Fruit fly (Drosophila melanogaster): ENCODE results near the gene Whamy.

The Whamy gene

DNA sequence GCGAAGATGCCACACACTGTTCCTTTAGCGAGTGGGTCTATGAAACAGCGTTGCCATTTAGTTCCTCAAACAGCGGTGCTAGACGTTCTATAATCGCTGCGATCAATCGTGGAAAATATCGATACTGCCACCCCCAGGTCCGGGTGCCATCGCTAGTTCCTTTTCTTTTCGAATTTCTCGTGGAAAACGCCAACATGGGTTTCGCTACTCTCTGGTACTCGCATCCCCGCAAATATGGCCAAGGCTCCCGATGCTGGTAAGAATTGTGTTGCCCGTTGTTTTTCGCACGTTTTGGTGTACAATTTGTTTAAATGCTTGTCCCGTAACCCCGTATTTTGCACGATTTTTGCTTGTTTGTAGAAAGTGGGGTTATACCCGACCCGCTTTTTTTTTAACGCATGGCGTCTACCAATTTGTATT lies 3.7 kb upstream of the Whamy start, which contains the start of gene RpS29 (continued):
- TF ChIP-seq Antp (GFP tag; optimal IDR thresholded peaks at IDR 0.05) (peak; percentile 91), ranshi (GFP tag; IDR thresholded peaks at IDR 0.05) (peak; percentile 68), ara (GFP tag; IDR thresholded peaks at IDR 0.05) (peak; percentile 60; the same call in 1 of the 2 replicates), CG2120 (GFP tag; optimal IDR thresholded peaks at IDR 0.05) (peak; percentile 90), CG34224 (GFP tag; IDR thresholded peaks at IDR 0.05; ENCODE audit: partially characterized antibody) (peak; percentile 93), CG10979 (tag; optimal IDR thresholded peaks at IDR 0.05) (peak; percentile 36), CG9727 (GFP tag; optimal IDR thresholded peaks at IDR 0.05) (peak; percentile 70), otp (GFP tag; IDR thresholded peaks at IDR 0.05) (peak; percentile 66; the same call in 2 of the 3 replicates), CG7987 (GFP tag; optimal IDR thresholded peaks at IDR 0.05) (peak; percentile 90), Vsx1 (GFP tag; optimal IDR thresholded peaks at IDR 0.05) (peak; percentile 72), sisA (GFP tag; IDR thresholded peaks at IDR 0.05) (peak; percentile 74), amos (GFP tag; IDR thresholded peaks at IDR 0.05; ENCODE audit: partially characterized antibody) (peak; percentile 99), CG11504 (tag; optimal IDR thresholded peaks at IDR 0.05) (peak; percentile 67), pros (GFP tag; optimal IDR thresholded peaks at IDR 0.05) (no peak), sima (GFP tag; optimal IDR thresholded peaks at IDR 0.05) (peak; percentile 44), dysf (GFP tag; IDR thresholded peaks at IDR 0.05) (peak; percentile 80), Atf6 (GFP tag; IDR thresholded peaks at IDR 0.05) (peak; percentile 72), B-H1 (GFP tag; IDR thresholded peaks at IDR 0.05) (peak; percentile 48; the same call in 1 of the 3 replicates), CG14965 (GFP tag; optimal IDR thresholded peaks at IDR 0.05; ENCODE audit: borderline replicate concordance) (peak; percentile 21), CG13296 (GFP tag; optimal IDR thresholded peaks at IDR 0.05) (peak; percentile 90), CG1602 (GFP tag; optimal IDR thresholded peaks at IDR 0.05) (peak; percentile 64), CG14860 (GFP tag; IDR thresholded peaks at IDR 0.05; ENCODE audit: partially characterized antibody) (peak; percentile 79), CG7372 (GFP tag; IDR thresholded peaks at IDR 0.05) (peak; percentile 77), CTCF (GFP tag; optimal IDR thresholded peaks at IDR 0.05) (peak; percentile 46), dmrt11E (tag; optimal IDR thresholded peaks at IDR 0.05) (peak; percentile 54), MESR4 (GFP tag; optimal IDR thresholded peaks at IDR 0.05) (peak; percentile 99), caup (GFP tag; optimal IDR thresholded peaks at IDR 0.05; ENCODE audit: severe bottlenecking) (peak; percentile 92), Hey (tag; optimal IDR thresholded peaks at IDR 0.05) (peak; percentile 74), CG2202 (tag; optimal IDR thresholded peaks at IDR 0.05) (peak; percentile 47), nerfin-1 (tag; optimal IDR thresholded peaks at IDR 0.05) (peak; percentile 75), CG8388 (GFP tag; optimal IDR thresholded peaks at IDR 0.05) (peak; percentile 52), CG4328 (GFP tag; optimal IDR thresholded peaks at IDR 0.05) (peak; percentile 87), seq (GFP tag; IDR thresholded peaks at IDR 0.05) (no peak; the same call in 1 of the 2 replicates), wor (GFP tag; IDR thresholded peaks at IDR 0.05) (no peak), CG16863 (GFP tag; optimal IDR thresholded peaks at IDR 0.05) (peak; percentile 77), vnd (GFP tag; IDR thresholded peaks at IDR 0.05; ENCODE audit: partially characterized antibody) (peak; percentile 84), NfI (GFP tag; optimal IDR thresholded peaks at IDR 0.05) (peak; percentile 87), sc (optimal IDR thresholded peaks at IDR 0.05) (no peak), sc (GFP tag; optimal IDR thresholded peaks at IDR 0.05) (no peak), jumu (GFP tag; optimal IDR thresholded peaks at IDR 0.05) (peak; percentile 88), Bdp1 (GFP tag; optimal IDR thresholded peaks at IDR 0.05) (peak; percentile 76), Nf-YB (GFP tag; optimal IDR thresholded peaks at IDR 0.05) (peak; percentile 49), sqz (GFP tag; optimal IDR thresholded peaks at IDR 0.05) (peak; percentile 75), CG7928 (GFP tag; optimal IDR thresholded peaks at IDR 0.05) (peak; percentile 74), cad (GFP tag; optimal IDR thresholded peaks at IDR 0.05) (no peak), CG8944 (GFP tag; optimal IDR thresholded peaks at IDR 0.05) (peak; percentile 84), ken (GFP tag; IDR thresholded peaks at IDR 0.05) (peak; percentile 92), CG3847 (GFP tag; IDR thresholded peaks at IDR 0.05) (peak; percentile 97), CG18476 (GFP tag; optimal IDR thresholded peaks at IDR 0.05) (peak; percentile 18), bsh (GFP tag; optimal IDR thresholded peaks at IDR 0.05) (peak; percentile 46 to 49), ham (GFP tag; IDR thresholded peaks at IDR 0.05) (no peak)

Data from whole organism, embryonic.